Fruit fly (Drosophila melanogaster) whole organism, embryonic: ENCODE data around the gene SmydA-2.

ENCODE experiments used
- Antp ChIP-seq: fragments of 200-800 bp; sonication (Bioruptor generic); optimal IDR thresholded peaks from 3 replicates; lab custom pipeline; 2016; ENCODE audit warnings: missing biosample characterization, missing genetic modification characterization
- Asciz ChIP-seq: fragments of 200-800 bp; sonication (Bioruptor generic); optimal IDR thresholded peaks from 2 replicates; lab custom pipeline; 2017; ENCODE audit warnings: missing biosample characterization, mild to moderate bottlenecking, missing genetic modification characterization, missing genetic modification reagents
- Blimp-1 ChIP-seq: fragments of 200-800 bp; sonication (Bioruptor generic); optimal IDR thresholded peaks from 3 replicates; lab custom pipeline; 2018; ENCODE audit warnings: missing biosample characterization, missing genetic modification characterization, mild to moderate bottlenecking, moderate library complexity, missing genetic modification reagents
- CG10274 ChIP-seq: fragments of 200-800 bp; sonication (Bioruptor generic); optimal IDR thresholded peaks from 3 replicates; lab custom pipeline; 2017; ENCODE audit warnings: missing biosample characterization, mild to moderate bottlenecking, missing genetic modification characterization
- CG10321 ChIP-seq: fragments of 200-800 bp; sonication (Bioruptor generic); IDR thresholded peaks from 2 replicates; pipeline ENCODE4 v1.3.6; 2022; ENCODE audit warnings: missing biosample characterization, missing genetic modification characterization
- CG11247 ChIP-seq: fragments of 200-800 bp; sonication (Bioruptor generic); IDR thresholded peaks from 2 replicates; pipeline ENCODE4 v1.3.6; 2022; ENCODE audit warnings: missing biosample characterization, missing genetic modification characterization
- CG11504 ChIP-seq: fragments of 200-800 bp; sonication (Bioruptor generic); optimal IDR thresholded peaks from 3 replicates; lab custom pipeline; 2019; ENCODE audit warnings: missing biosample characterization, mild to moderate bottlenecking, missing genetic modification characterization, moderate library complexity
- CG11560 ChIP-seq: fragments of 200-800 bp; sonication (Bioruptor generic); IDR thresholded peaks from 3 replicates; pipeline ENCODE4 v1.3.6; 2022; ENCODE audit warnings: missing biosample characterization, missing genetic modification characterization
- CG13894 ChIP-seq: fragments of 200-800 bp; sonication (Bioruptor generic); optimal IDR thresholded peaks from 3 replicates; lab custom pipeline; 2018; ENCODE audit warnings: missing biosample characterization, mild to moderate bottlenecking, missing genetic modification characterization, moderate library complexity
- CG14014 ChIP-seq: fragments of 200-800 bp; sonication (Bioruptor generic); IDR thresholded peaks from 2 replicates; pipeline ENCODE4 v1.3.6; 2022; ENCODE audit warnings: missing biosample characterization, missing genetic modification characterization
- CG17361 ChIP-seq: fragments of 200-800 bp; sonication (Bioruptor generic); IDR thresholded peaks from 3 replicates; pipeline ENCODE4 v1.3.6; 2022; ENCODE audit warnings: missing biosample characterization, missing genetic modification characterization
- CG3407 ChIP-seq: fragments of 200-800 bp; sonication (Bioruptor generic); optimal IDR thresholded peaks from 2 replicates; lab custom pipeline; 2018; ENCODE audit warnings: missing biosample characterization, mild to moderate bottlenecking, missing genetic modification characterization
- CG4404 ChIP-seq: fragments of 200-800 bp; sonication (Bioruptor generic); IDR thresholded peaks from 2 replicates; pipeline ENCODE4 v1.3.6; 2022; ENCODE audit warnings: missing biosample characterization, missing genetic modification characterization
- CG7271 ChIP-seq: fragments of 200-800 bp; sonication (Bioruptor generic); optimal IDR thresholded peaks from 2 replicates; lab custom pipeline; 2018; ENCODE audit warnings: missing biosample characterization, mild to moderate bottlenecking, missing genetic modification characterization, moderate library complexity
- CG8944 ChIP-seq: fragments of 200-800 bp; sonication (Bioruptor generic); optimal IDR thresholded peaks from 3 replicates; lab custom pipeline; 2016; ENCODE audit warnings: missing biosample characterization, missing genetic modification characterization
- CrebB ChIP-seq: fragments of 200-800 bp; sonication (Bioruptor generic); optimal IDR thresholded peaks from 3 replicates; lab custom pipeline; 2018; ENCODE audit warnings: missing biosample characterization, mild to moderate bottlenecking, missing genetic modification characterization
- D ChIP-seq, 2 experiments: fragments of 200-800 bp in 1 of 2; fragments of >200 bp in 1 of 2; sonication (Bioruptor generic) in 1 of 2; optimal IDR thresholded peaks; 2 replicates in 1 of 2; 3 replicates in 1 of 2; lab custom pipeline; 2017; ENCODE audit warnings: mild to moderate bottlenecking in 1 of 2, missing biosample characterization in 1 of 2, missing genetic modification characterization in 1 of 2, missing genetic modification reagents in 1 of 2
- Dll ChIP-seq: fragments of 200-800 bp; sonication (Bioruptor generic); IDR thresholded peaks from 4 replicates; pipeline ENCODE4 v1.3.6; 2022; ENCODE audit warnings: missing biosample characterization, missing genetic modification characterization; ENCODE audit not compliant: partially characterized antibody
- E2f1 ChIP-seq: fragments of 200-800 bp; sonication (Bioruptor generic); IDR thresholded peaks from 2 replicates; pipeline ENCODE4 v1.3.6; 2022; ENCODE audit warnings: missing biosample characterization, missing genetic modification characterization
- HLH3B ChIP-seq: fragments of 200-800 bp; sonication (Bioruptor generic); IDR thresholded peaks from 2 replicates; pipeline ENCODE4 v1.3.6; 2022; ENCODE audit warnings: missing biosample characterization, missing genetic modification characterization
- HLH4C ChIP-seq: fragments of 200-800 bp; sonication (Bioruptor generic); IDR thresholded peaks from 3 replicates; pipeline ENCODE4 v1.3.6; 2022; ENCODE audit warnings: missing biosample characterization, missing genetic modification characterization; ENCODE audit not compliant: partially characterized antibody
- Hr51 ChIP-seq, 2 experiments: fragments of 200-800 bp; sonication (Bioruptor generic); optimal IDR thresholded peaks; 2 replicates in 1 of 2; 3 replicates in 1 of 2; lab custom pipeline; 2016 to 2018; ENCODE audit warnings: missing biosample characterization in 2 of 2, missing genetic modification characterization in 2 of 2, mild to moderate bottlenecking in 1 of 2, moderate library complexity in 1 of 2
- Hr78 ChIP-seq, 2 experiments: fragments of 200-800 bp in 1 of 2; fragments of >200 bp in 1 of 2; sonication (Bioruptor generic) in 1 of 2; optimal IDR thresholded peaks; 2 replicates each; lab custom pipeline; 2017 to 2019; ENCODE audit warnings: missing biosample characterization in 2 of 2, missing genetic modification characterization in 2 of 2, mild to moderate bottlenecking in 1 of 2, moderate library complexity in 1 of 2
- MBD-R2 ChIP-seq: fragments of 200-800 bp; sonication (Bioruptor generic); IDR thresholded peaks from 2 replicates; pipeline ENCODE4 v1.3.6; 2022; ENCODE audit warnings: missing biosample characterization, missing genetic modification characterization
- Oaz ChIP-seq: fragments of 200-800 bp; sonication (Bioruptor generic); IDR thresholded peaks from 2 replicates; pipeline ENCODE4 v1.3.6; 2022; ENCODE audit warnings: missing biosample characterization, missing genetic modification characterization
- Ssrp ChIP-seq: fragments of 200-800 bp; sonication (Bioruptor generic); optimal IDR thresholded peaks from 2 replicates; lab custom pipeline; 2018; ENCODE audit warnings: missing biosample characterization, mild to moderate bottlenecking, missing genetic modification characterization, moderate library complexity
- Stat92E ChIP-seq, 3 experiments: fragments of >200 bp in 2 of 3; fragments of 200-800 bp in 1 of 3; sonication (Bioruptor generic) in 1 of 3; optimal IDR thresholded peaks; 2 replicates each; lab custom pipeline; 2017 to 2019; ENCODE audit warnings: missing biosample characterization in 3 of 3, missing genetic modification characterization in 3 of 3, mild to moderate bottlenecking in 1 of 3, moderate library complexity in 1 of 3
- abd-A ChIP-seq: fragments of 200-800 bp; sonication (Bioruptor generic); optimal IDR thresholded peaks from 3 replicates; lab custom pipeline; 2019; ENCODE audit warnings: missing biosample characterization, mild to moderate bottlenecking, missing genetic modification characterization, moderate library complexity
- crol ChIP-seq: fragments of 200-800 bp; sonication (Bioruptor generic); IDR thresholded peaks from 2 replicates; pipeline ENCODE4 v1.3.6; 2022; ENCODE audit warnings: missing biosample characterization, missing genetic modification characterization
- disco-r ChIP-seq: fragments of 200-800 bp; sonication (Bioruptor generic); optimal IDR thresholded peaks from 2 replicates; lab custom pipeline; 2016; ENCODE audit warnings: missing biosample characterization, missing genetic modification characterization
- dmrt11E ChIP-seq: fragments of 200-800 bp; sonication (Bioruptor generic); optimal IDR thresholded peaks from 3 replicates; lab custom pipeline; 2018; ENCODE audit warnings: missing biosample characterization, mild to moderate bottlenecking, missing genetic modification characterization, moderate library complexity
- eyg ChIP-seq: fragments of 200-800 bp; sonication (Bioruptor generic); optimal IDR thresholded peaks from 3 replicates; lab custom pipeline; 2016; ENCODE audit warnings: missing biosample characterization, missing genetic modification characterization
- fd3F ChIP-seq: fragments of 200-800 bp; sonication (Bioruptor generic); optimal IDR thresholded peaks from 2 replicates; lab custom pipeline; 2018; ENCODE audit warnings: missing biosample characterization, mild to moderate bottlenecking, missing genetic modification characterization, moderate library complexity
- gem ChIP-seq: fragments of 200-800 bp; sonication (Bioruptor generic); optimal IDR thresholded peaks from 2 replicates; lab custom pipeline; 2019; ENCODE audit warnings: missing biosample characterization, mild to moderate bottlenecking, missing genetic modification characterization, moderate library complexity
- grau ChIP-seq: fragments of 200-800 bp; optimal IDR thresholded peaks from 3 replicates; lab custom pipeline; 2019; ENCODE audit warnings: missing biosample characterization, mild to moderate bottlenecking, missing genetic modification characterization, moderate library complexity
- grn ChIP-seq: fragments of 200-800 bp; sonication (Bioruptor generic); optimal IDR thresholded peaks from 3 replicates; lab custom pipeline; 2017; ENCODE audit warnings: missing biosample characterization, missing genetic modification characterization
- her ChIP-seq: fragments of 200-800 bp; sonication (Bioruptor generic); optimal IDR thresholded peaks from 2 replicates; lab custom pipeline; 2016; ENCODE audit warnings: missing biosample characterization, missing genetic modification characterization
- jing ChIP-seq: fragments of 200-800 bp; sonication (Bioruptor generic); optimal IDR thresholded peaks from 2 replicates; lab custom pipeline; 2018; ENCODE audit warnings: missing biosample characterization, mild to moderate bottlenecking, missing genetic modification characterization
- ken ChIP-seq: fragments of 200-800 bp; sonication (Bioruptor generic); IDR thresholded peaks from 3 replicates; pipeline ENCODE4 v1.3.6; 2022; ENCODE audit warnings: missing biosample characterization, missing genetic modification characterization
- luna ChIP-seq: fragments of 200-800 bp; sonication (Bioruptor generic); optimal IDR thresholded peaks from 2 replicates; lab custom pipeline; 2016; ENCODE audit warnings: missing biosample characterization, missing genetic modification characterization
- odd ChIP-seq: fragments of 200-800 bp; sonication (Bioruptor generic); optimal IDR thresholded peaks from 2 replicates; lab custom pipeline; 2017; ENCODE audit warnings: missing biosample characterization, mild to moderate bottlenecking, missing genetic modification characterization
- pros ChIP-seq: fragments of 200-800 bp; sonication (Bioruptor generic); optimal IDR thresholded peaks from 3 replicates; lab custom pipeline; 2019; ENCODE audit warnings: missing biosample characterization, mild to moderate bottlenecking, missing genetic modification characterization, moderate library complexity
- rib ChIP-seq: fragments of 200-800 bp; sonication (Bioruptor generic); IDR thresholded peaks from 2 replicates; pipeline ENCODE4 v1.3.6; 2022; ENCODE audit warnings: missing biosample characterization, missing genetic modification characterization
- ro ChIP-seq: fragments of 200-800 bp; sonication (Bioruptor generic); IDR thresholded peaks from 2 replicates; pipeline ENCODE4 v1.3.6; 2022; ENCODE audit warnings: missing biosample characterization, missing genetic modification characterization
- row ChIP-seq: fragments of 200-800 bp; sonication (Bioruptor generic); IDR thresholded peaks from 3 replicates; pipeline ENCODE4 v1.3.6; 2022; ENCODE audit warnings: missing biosample characterization, missing genetic modification characterization
- sc ChIP-seq, 3 experiments: fragments of >200 bp in 2 of 3; fragments of 200-800 bp in 1 of 3; sonication (Bioruptor generic) in 1 of 3; optimal IDR thresholded peaks; 2 replicates in 2 of 3; 3 replicates in 1 of 3; lab custom pipeline; 2017; ENCODE audit warnings: mild to moderate bottlenecking in 1 of 3, missing biosample characterization in 1 of 3, missing genetic modification characterization in 1 of 3, missing genetic modification reagents in 1 of 3
- usp ChIP-seq: fragments of >200 bp; optimal IDR thresholded peaks from 2 replicates; lab custom pipeline; 2017; ENCODE audit warnings: missing biosample characterization, missing genetic modification characterization
- z ChIP-seq: fragments of 200-800 bp; sonication (Bioruptor generic); IDR thresholded peaks from 3 replicates; pipeline ENCODE4 v1.3.6; 2022; ENCODE audit warnings: missing biosample characterization, missing genetic modification characterization
- zfh1 ChIP-seq: fragments of 200-800 bp; sonication (Bioruptor generic); IDR thresholded peaks from 3 replicates; pipeline ENCODE4 v1.3.6; 2022; ENCODE audit warnings: missing biosample characterization, missing genetic modification characterization

Gene SmydA-2

dm6 chr3L:18994505-18994969, 8.5 kb downstream of the SmydA-2 start (continued):
- TF ChIP-seq HLH4C (GFP tag; lab: Robert Waterston, UW) (no peak), CG13894 (peak; percentile 86), Antp (no peak), CG7271 (tag; lab: Kevin White, UChicago) (no peak), jing (GFP tag; lab: Kevin White, UChicago) (no peak), z (GFP tag; lab: Robert Waterston, UW) (peak; percentile 90), grn (GFP tag; lab: Kevin White, UChicago) (peak; percentile 89), HLH3B (GFP tag; lab: Robert Waterston, UW) (no peak), Hr51 (GFP tag; optimal IDR thresholded peaks at IDR 0.05; lab: Kevin White, UChicago) (peak in 1 of 2 experiments; percentile 12), eyg (GFP tag; lab: Kevin White, UChicago) (no peak), CG11247 (no peak), abd-A (tag; lab: Kevin White, UChicago) (peak; percentile 68), CrebB (tag; lab: Kevin White, UChicago) (peak; percentile 26), D (optimal IDR thresholded peaks at IDR 0.05; lab: Kevin White, UChicago) (no peak), D (GFP tag; optimal IDR thresholded peaks at IDR 0.05; lab: Kevin White, UChicago) (no peak), CG3407 (GFP tag; lab: Kevin White, UChicago) (no peak), CG14014 (GFP tag; lab: Robert Waterston, UW) (peak; percentile 28; the same call in 1 of the 2 replicates), luna (no peak), zfh1 (GFP tag; lab: Robert Waterston, UW) (no peak), CG10274 (no peak), Dll (GFP tag; lab: Robert Waterston, UW) (no peak), disco-r (GFP tag; lab: Kevin White, UChicago) (no peak), fd3F (GFP tag; lab: Kevin White, UChicago) (no peak), sc (optimal IDR thresholded peaks at IDR 0.05; lab: Kevin White, UChicago) (no peak), sc (GFP tag; optimal IDR thresholded peaks at IDR 0.05; lab: Kevin White, UChicago) (no peak), Ssrp (tag; lab: Kevin White, UChicago) (no peak), row (GFP tag; lab: Robert Waterston, UW) (no peak), her (GFP tag; lab: Kevin White, UChicago) (no peak), odd (GFP tag; lab: Kevin White, UChicago) (peak; percentile 6), grau (tag; lab: Kevin White, UChicago) (peak; percentile 1), E2f1 (GFP tag; lab: Robert Waterston, UW) (no peak), CG10321 (0 out of 2 replicates have a peak, but pooled peaks have one; percentile 5), crol (GFP tag; lab: Robert Waterston, UW) (no peak), pros (GFP tag; lab: Kevin White, UChicago) (no peak), dmrt11E (no peak), Blimp-1 (GFP tag; lab: Kevin White, UChicago) (no peak), MBD-R2 (GFP tag; lab: Robert Waterston, UW) (0 out of 2 replicates have a peak, but pooled peaks have one; percentile 12), Oaz (GFP tag; lab: Robert Waterston, UW) (no peak), Asciz (peak; percentile 26), CG4404 (GFP tag; lab: Robert Waterston, UW) (no peak), CG11504 (tag; lab: Kevin White, UChicago) (peak; percentile 77), Stat92E (GFP tag; optimal IDR thresholded peaks at IDR 0.05; lab: Kevin White, UChicago) (no peak), Hr78 (GFP tag; optimal IDR thresholded peaks at IDR 0.05; lab: Kevin White, UChicago) (peak in 1 of 2 experiments; percentile 82), CG8944 (GFP tag; lab: Kevin White, UChicago) (no peak), gem (tag; lab: Kevin White, UChicago) (no peak), rib (GFP tag; lab: Robert Waterston, UW) (no peak), CG11560 (no peak), CG17361 (no peak), usp (GFP tag; lab: Kevin White, UChicago) (no peak), ro (GFP tag; lab: Robert Waterston, UW) (no peak), ken (GFP tag; lab: Robert Waterston, UW) (no peak)
